Worm (Caenorhabditis elegans) whole organism, early embryonic: Measurements from ENCODE around the gene pxl-1.

Experiments
- aly-1 ChIP-seq: sonication (generic microtip); optimal IDR thresholded peaks from 2 replicates; lab custom pipeline; 2016; ENCODE audit warnings: missing genetic modification characterization, missing compliant biosample characterization
- ama-1 ChIP-seq: fragments of 150-350 bp; optimal IDR thresholded peaks from 2 replicates; lab custom pipeline; 2014
- flt-1 ChIP-seq: fragments of 200-800 bp; sonication (Bioruptor generic); IDR thresholded peaks from 2 replicates; pipeline ENCODE4 v1.3.6; 2022; ENCODE audit warnings: missing genetic modification characterization, missing compliant biosample characterization
- scrt-1 ChIP-seq: fragments of 200-800 bp; sonication (Bioruptor generic); IDR thresholded peaks from 2 replicates; pipeline ENCODE4 v1.3.6; 2022; ENCODE audit warnings: missing genetic modification characterization, missing compliant biosample characterization
- tra-4 ChIP-seq: sonication (generic microtip); optimal IDR thresholded peaks from 2 replicates; lab custom pipeline; 2017; ENCODE audit warnings: missing genetic modification characterization, missing compliant biosample characterization

- TF ChIP-seq ama-1 (lab: Kevin White, UChicago) (no peak), flt-1 (GFP tag; lab: Robert Waterston, UW) (0 out of 2 replicates have a peak, but pooled peaks have one; percentile 30), scrt-1 (GFP tag; lab: Robert Waterston, UW) (0 out of 2 replicates have a peak, but pooled peaks have one; percentile 8), tra-4 (no peak), aly-1 (tag; lab: Kevin White, UChicago) (no peak)
Observed at ce11 chrIII:5940525-5940974, 44.7 kb upstream of the pxl-1 start.
